Worm (Caenorhabditis elegans) whole organism, young adult: ENCODE data around the gene glb-29.
A peak's percentile ranks its signal among the peaks of the same experiment; 100 is the strongest.

Experiments
- C06A6.2 ChIP-seq: fragments of 200-800 bp; sonication (Bioruptor generic); conservative IDR thresholded peaks from 2 replicates; pipeline ENCODE4 v1.3.6; 2022; ENCODE audit warnings: missing genetic modification characterization, missing compliant biosample characterization
- C17E4.6 ChIP-seq: fragments of 200-800 bp; sonication (Bioruptor generic); IDR thresholded peaks from 2 replicates; pipeline ENCODE4 v1.3.6; 2022; ENCODE audit warnings: missing genetic modification reagents, missing genetic modification characterization, missing compliant biosample characterization
- F33H1.4 ChIP-seq: fragments of 200-800 bp; sonication (Bioruptor generic); IDR thresholded peaks from 2 replicates; pipeline ENCODE4 v1.3.6; 2022; ENCODE audit warnings: missing genetic modification reagents, missing genetic modification characterization, missing compliant biosample characterization
- T26A5.8 ChIP-seq: sonication (generic microtip); optimal IDR thresholded peaks from 2 replicates; lab custom pipeline; 2016; ENCODE audit warnings: missing genetic modification characterization, missing compliant biosample characterization
- Y53F4B.3 ChIP-seq: fragments of 200-800 bp; sonication (Bioruptor generic); IDR thresholded peaks from 2 replicates; pipeline ENCODE4 v1.3.6; 2022; ENCODE audit warnings: missing genetic modification reagents, missing genetic modification characterization, missing compliant biosample characterization
- Y79H2A.3 ChIP-seq: fragments of 200-800 bp; sonication (Bioruptor generic); conservative IDR thresholded peaks from 2 replicates; pipeline ENCODE4 v1.3.6; 2022; ENCODE audit warnings: missing genetic modification reagents, missing genetic modification characterization, missing compliant biosample characterization
- ama-1 ChIP-seq, 3 experiments: fragments of 150-350 bp in 1 of 3; sonication (generic microtip) in 2 of 3; optimal IDR thresholded peaks; 2 replicates each; lab custom pipeline; 2014 to 2018; ENCODE audit warnings: missing biosample characterization in 2 of 3, missing genetic modification characterization in 2 of 3, missing genetic modification reagents in 2 of 3
- aptf-2 ChIP-seq: fragments of 200-800 bp; sonication (Bioruptor generic); conservative IDR thresholded peaks from 2 replicates; pipeline ENCODE4 v1.3.6; 2022; ENCODE audit warnings: missing genetic modification reagents, missing genetic modification characterization, missing compliant biosample characterization
- attf-5 ChIP-seq: fragments of 200-800 bp; sonication (Bioruptor generic); optimal IDR thresholded peaks from 2 replicates; lab custom pipeline; 2018; ENCODE audit warnings: mild to moderate bottlenecking, missing genetic modification characterization, missing compliant biosample characterization
- cebp-1 ChIP-seq, 2 experiments: fragments of 200-800 bp in 1 of 2; sonication (Bioruptor generic) in 1 of 2; sonication (generic microtip) in 1 of 2; IDR thresholded peaks in 1 of 2; optimal IDR thresholded peaks in 1 of 2; 2 replicates each; pipeline versions ENCODE4 v1.3.6 to Lab custom; 2017 to 2022; ENCODE audit warnings: missing compliant biosample characterization in 2 of 2, missing genetic modification characterization in 2 of 2, mild to moderate bottlenecking in 1 of 2, missing genetic modification reagents in 1 of 2, moderate library complexity in 1 of 2
- ceh-100 ChIP-seq: fragments of 200-800 bp; sonication (Bioruptor generic); IDR thresholded peaks from 2 replicates; pipeline ENCODE4 v1.3.6; 2022; ENCODE audit warnings: missing genetic modification reagents, missing genetic modification characterization, missing compliant biosample characterization
- ceh-27 ChIP-seq: fragments of 200-800 bp; sonication (Bioruptor generic); optimal IDR thresholded peaks from 2 replicates; lab custom pipeline; 2018; ENCODE audit warnings: mild to moderate bottlenecking, missing genetic modification characterization, moderate library complexity, missing compliant biosample characterization
- ceh-91 ChIP-seq: fragments of 200-800 bp; sonication (Bioruptor generic); IDR thresholded peaks from 2 replicates; pipeline ENCODE4 v1.3.6; 2022; ENCODE audit warnings: missing genetic modification reagents, missing genetic modification characterization, missing compliant biosample characterization
- die-1 ChIP-seq: sonication (generic microtip); optimal IDR thresholded peaks from 2 replicates; lab custom pipeline; 2016; ENCODE audit warnings: missing genotype, mild to moderate bottlenecking, missing genetic modification characterization, missing compliant biosample characterization
- egl-44 ChIP-seq: fragments of 200-800 bp; sonication (Bioruptor generic); IDR thresholded peaks from 2 replicates; pipeline ENCODE4 v1.3.6; 2022; ENCODE audit warnings: missing genetic modification reagents, missing genetic modification characterization, missing compliant biosample characterization
- egrh-3 ChIP-seq: fragments of 200-800 bp; sonication (Bioruptor generic); IDR thresholded peaks from 2 replicates; pipeline ENCODE4 v1.3.6; 2022; ENCODE audit warnings: missing genetic modification reagents, missing genetic modification characterization, missing compliant biosample characterization
- ets-4 ChIP-seq: fragments of 200-800 bp; sonication (Bioruptor generic); optimal IDR thresholded peaks from 2 replicates; lab custom pipeline; 2018; ENCODE audit warnings: mild to moderate bottlenecking, missing genetic modification characterization, missing compliant biosample characterization
- gei-17 ChIP-seq: fragments of 200-800 bp; sonication (Bioruptor generic); optimal IDR thresholded peaks from 2 replicates; lab custom pipeline; 2018; ENCODE audit warnings: mild to moderate bottlenecking, missing genetic modification characterization, missing compliant biosample characterization
- hlh-26 ChIP-seq: fragments of 200-800 bp; sonication (Bioruptor generic); conservative IDR thresholded peaks from 2 replicates; pipeline ENCODE4 v1.3.6; 2022; ENCODE audit warnings: missing genetic modification reagents, missing genetic modification characterization, missing compliant biosample characterization
- hmg-1.2 ChIP-seq: fragments of 200-800 bp; sonication (Bioruptor generic); IDR thresholded peaks from 2 replicates; pipeline ENCODE4 v1.3.6; 2022; ENCODE audit warnings: missing genetic modification reagents, missing genetic modification characterization, missing compliant biosample characterization
- hmg-20 ChIP-seq: fragments of 200-800 bp; sonication (Bioruptor generic); IDR thresholded peaks from 2 replicates; pipeline ENCODE4 v1.3.6; 2022; ENCODE audit warnings: missing genetic modification reagents, missing genetic modification characterization, missing compliant biosample characterization
- hrde-1 ChIP-seq: sonication (generic microtip); optimal IDR thresholded peaks from 2 replicates; lab custom pipeline; 2016; ENCODE audit warnings: missing genetic modification characterization, mild to moderate bottlenecking, missing compliant biosample characterization, moderate library complexity, missing genotype, missing genetic modification reagents, borderline replicate concordance
- hsf-1 ChIP-seq: fragments of 200-800 bp; sonication (Bioruptor generic); IDR thresholded peaks from 2 replicates; pipeline ENCODE4 v1.3.6; 2022; ENCODE audit warnings: missing genetic modification reagents, missing genetic modification characterization, missing compliant biosample characterization
- lin-35 ChIP-seq, 3 experiments: fragments of 150-350 bp in 2 of 3; sonication (generic microtip) in 1 of 3; optimal IDR thresholded peaks; 2 replicates each; lab custom pipeline; 2014 to 2018; ENCODE audit warnings: missing biosample characterization in 3 of 3, missing genetic modification characterization in 3 of 3, missing genetic modification reagents in 3 of 3
- lin-40 ChIP-seq: sonication (generic microtip); optimal IDR thresholded peaks from 2 replicates; lab custom pipeline; 2016; ENCODE audit warnings: missing genetic modification characterization, mild to moderate bottlenecking, missing compliant biosample characterization, missing genotype, missing genetic modification reagents
- madf-10 ChIP-seq: sonication (generic microtip); optimal IDR thresholded peaks from 2 replicates; lab custom pipeline; 2016; ENCODE audit warnings: mild to moderate bottlenecking, missing genetic modification characterization, missing compliant biosample characterization
- mcd-1 ChIP-seq: fragments of 200-800 bp; sonication (Bioruptor generic); IDR thresholded peaks from 2 replicates; pipeline ENCODE4 v1.3.6; 2022; ENCODE audit warnings: missing genetic modification reagents, missing genetic modification characterization, missing compliant biosample characterization
- mel-28 ChIP-seq: sonication (generic microtip); optimal IDR thresholded peaks from 2 replicates; lab custom pipeline; 2016; ENCODE audit warnings: borderline replicate concordance, mild to moderate bottlenecking, missing genetic modification characterization, missing compliant biosample characterization
- mes-4 ChIP-seq: sonication (generic microtip); optimal IDR thresholded peaks from 2 replicates; lab custom pipeline; 2016; ENCODE audit warnings: missing genotype, missing genetic modification characterization, missing compliant biosample characterization
- nfyb-1 ChIP-seq: fragments of 200-800 bp; sonication (Bioruptor generic); IDR thresholded peaks from 2 replicates; pipeline ENCODE4 v1.3.6; 2022; ENCODE audit warnings: missing genetic modification reagents, missing genetic modification characterization, missing compliant biosample characterization
- nhr-120 ChIP-seq: fragments of 200-800 bp; sonication (Bioruptor generic); IDR thresholded peaks from 2 replicates; pipeline ENCODE4 v1.3.6; 2022; ENCODE audit warnings: missing genetic modification characterization, missing compliant biosample characterization
- nhr-80 ChIP-seq: sonication (generic microtip); optimal IDR thresholded peaks from 2 replicates; lab custom pipeline; 2016; ENCODE audit warnings: missing genetic modification characterization, missing compliant biosample characterization
- rcor-1 ChIP-seq: fragments of 200-800 bp; sonication (Bioruptor generic); IDR thresholded peaks from 2 replicates; pipeline ENCODE4 v1.3.6; 2022; ENCODE audit warnings: missing genetic modification reagents, missing genetic modification characterization, missing compliant biosample characterization
- repo-1 ChIP-seq: sonication (generic microtip); optimal IDR thresholded peaks from 2 replicates; lab custom pipeline; 2017; ENCODE audit warnings: mild to moderate bottlenecking, missing genetic modification characterization, missing compliant biosample characterization
- snpc-1.1 ChIP-seq: sonication (generic microtip); optimal IDR thresholded peaks from 2 replicates; lab custom pipeline; 2017; ENCODE audit warnings: missing genetic modification characterization, mild to moderate bottlenecking, missing compliant biosample characterization, antibody characterized with exemption, moderate library complexity, missing genotype, missing genetic modification reagents; ENCODE audit not compliant: insufficient read depth
- snpc-4 ChIP-seq, 5 experiments: fragments of 150-350 bp in 1 of 5; sonication (generic microtip) in 4 of 5; optimal IDR thresholded peaks; 2 replicates each; lab custom pipeline; 2014 to 2018; ENCODE audit warnings: missing genetic modification characterization in 5 of 5, missing biosample characterization in 3 of 5, antibody characterized with exemption in 2 of 5, mild to moderate bottlenecking in 2 of 5, missing compliant biosample characterization in 2 of 5, missing genotype in 2 of 5, moderate library complexity in 2 of 5, missing genetic modification reagents in 1 of 5
- tbp1 ChIP-seq: fragments of 200-800 bp; sonication (Bioruptor generic); optimal IDR thresholded peaks from 2 replicates; lab custom pipeline; 2018; ENCODE audit warnings: mild to moderate bottlenecking, missing genetic modification characterization, missing compliant biosample characterization
- unc-62 ChIP-seq: fragments of 150-350 bp; optimal IDR thresholded peaks from 2 replicates; lab custom pipeline; 2014; ENCODE audit warnings: missing biosample characterization, missing genetic modification reagents, missing genetic modification characterization
- ztf-18 ChIP-seq: sonication (generic microtip); optimal IDR thresholded peaks from 2 replicates; lab custom pipeline; 2016; ENCODE audit warnings: missing genotype, mild to moderate bottlenecking, missing genetic modification characterization, missing compliant biosample characterization
- ztf-25 ChIP-seq: fragments of 200-800 bp; sonication (Bioruptor generic); IDR thresholded peaks from 2 replicates; pipeline ENCODE4 v1.3.6; 2022; ENCODE audit warnings: missing genetic modification reagents, missing genetic modification characterization, missing compliant biosample characterization
- ztf-26 ChIP-seq: sonication (generic microtip); optimal IDR thresholded peaks from 2 replicates; lab custom pipeline; 2017; ENCODE audit warnings: missing genetic modification characterization, missing compliant biosample characterization

Gene glb-29

DNA sequence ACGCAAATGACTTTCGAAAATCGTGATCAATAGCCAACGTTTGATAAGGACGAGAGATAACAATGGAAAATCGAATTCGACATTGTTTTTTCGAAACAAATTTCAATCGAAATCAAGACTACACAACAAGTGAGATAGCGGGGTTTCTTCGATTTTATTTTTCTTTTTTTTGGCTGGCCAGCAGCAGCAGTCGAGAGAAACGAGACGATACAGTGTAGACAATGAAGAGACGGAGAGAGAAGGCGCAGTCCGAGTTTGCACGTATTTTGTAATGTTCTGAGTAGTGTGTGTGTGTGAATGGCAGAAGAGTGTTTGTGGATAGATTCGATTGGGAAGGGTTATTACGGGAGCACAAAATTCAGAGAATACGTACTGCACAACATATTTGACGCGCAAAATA, 31.3 kb downstream of the glb-29 start:
- peak; percentile 20 for TF ChIP-seq ztf-26 (tag; lab: Kevin White, UChicago)
- peak; percentile 9 for TF ChIP-seq ceh-27 (GFP tag; lab: Kevin White, UChicago)
- no peak for TF ChIP-seq mel-28 (tag; lab: Kevin White, UChicago)
- TF ChIP-seq ceh-100, result peak; percentile 30; the same call in 1 of the 2 replicates
- TF ChIP-seq hrde-1 (tag; lab: Kevin White, UChicago), result no peak
- TF ChIP-seq die-1 (tag; lab: Kevin White, UChicago), result no peak
- TF ChIP-seq attf-5, result peak; percentile 68
- no peak for TF ChIP-seq egl-44 (GFP tag; lab: Robert Waterston, UW)
- TF ChIP-seq egrh-3 (GFP tag; lab: Robert Waterston, UW), result peak; percentile 13; the same call in 1 of the 2 replicates
- TF ChIP-seq rcor-1, result no peak
- 0 out of 2 replicates have a peak, but pooled peaks have one; percentile 21 for TF ChIP-seq nfyb-1 (GFP tag; lab: Robert Waterston, UW)
- peak; percentile 94 for TF ChIP-seq nhr-80
- no peak for TF ChIP-seq snpc-1.1
- no peak for TF ChIP-seq nhr-120
- TF ChIP-seq madf-10 (tag; lab: Kevin White, UChicago), result peak; percentile 3
- no peak for TF ChIP-seq mes-4
- no peak for TF ChIP-seq F33H1.4 (GFP tag; lab: Robert Waterston, UW)
- TF ChIP-seq C17E4.6 (GFP tag; lab: Robert Waterston, UW), result no peak
- no peak for TF ChIP-seq Y79H2A.3 (GFP tag; lab: Robert Waterston, UW)
- no peak for TF ChIP-seq lin-35 (GFP tag; optimal IDR thresholded peaks at IDR 0.05; lab: Kevin White, UChicago)
- TF ChIP-seq mcd-1 (GFP tag; lab: Robert Waterston, UW), result peak; percentile 64
- TF ChIP-seq hmg-1.2 (GFP tag; lab: Robert Waterston, UW), result peak; percentile 89
- TF ChIP-seq tbp1 (GFP tag; lab: Kevin White, UChicago), result peak; percentile 15
- peak; percentile 20 for TF ChIP-seq ama-1 (optimal IDR thresholded peaks at IDR 0.05; lab: Kevin White, UChicago)
- no peak for TF ChIP-seq ama-1 (GFP tag; optimal IDR thresholded peaks at IDR 0.05; lab: Kevin White, UChicago)
- peak; percentile 53 for TF ChIP-seq lin-40
- no peak for TF ChIP-seq snpc-4 (GFP tag; optimal IDR thresholded peaks at IDR 0.05; lab: Kevin White, UChicago)
- peak in 2 of 4 experiments; percentile 5 to 47 for TF ChIP-seq snpc-4 (tag; optimal IDR thresholded peaks at IDR 0.05; lab: Kevin White, UChicago)
- TF ChIP-seq cebp-1 (GFP tag; IDR thresholded peaks at IDR 0.05; lab: Robert Waterston, UW), result 0 out of 2 replicates have a peak, but pooled peaks have one; percentile 37
- TF ChIP-seq cebp-1 (tag; optimal IDR thresholded peaks at IDR 0.05; lab: Kevin White, UChicago), result peak; percentile 69
- no peak for TF ChIP-seq T26A5.8 (tag; lab: Kevin White, UChicago)
- no peak for TF ChIP-seq ets-4 (GFP tag; lab: Kevin White, UChicago)
- TF ChIP-seq aptf-2 (GFP tag; lab: Robert Waterston, UW), result no peak

ce11 chrII:12041116-12041515, 32.2 kb downstream of the glb-29 start:
- TF ChIP-seq gei-17 (GFP tag; lab: Kevin White, UChicago) (no peak), ceh-100 (no peak), Y53F4B.3 (GFP tag; lab: Robert Waterston, UW) (no peak), ets-4 (GFP tag; lab: Kevin White, UChicago) (no peak)

DNA sequence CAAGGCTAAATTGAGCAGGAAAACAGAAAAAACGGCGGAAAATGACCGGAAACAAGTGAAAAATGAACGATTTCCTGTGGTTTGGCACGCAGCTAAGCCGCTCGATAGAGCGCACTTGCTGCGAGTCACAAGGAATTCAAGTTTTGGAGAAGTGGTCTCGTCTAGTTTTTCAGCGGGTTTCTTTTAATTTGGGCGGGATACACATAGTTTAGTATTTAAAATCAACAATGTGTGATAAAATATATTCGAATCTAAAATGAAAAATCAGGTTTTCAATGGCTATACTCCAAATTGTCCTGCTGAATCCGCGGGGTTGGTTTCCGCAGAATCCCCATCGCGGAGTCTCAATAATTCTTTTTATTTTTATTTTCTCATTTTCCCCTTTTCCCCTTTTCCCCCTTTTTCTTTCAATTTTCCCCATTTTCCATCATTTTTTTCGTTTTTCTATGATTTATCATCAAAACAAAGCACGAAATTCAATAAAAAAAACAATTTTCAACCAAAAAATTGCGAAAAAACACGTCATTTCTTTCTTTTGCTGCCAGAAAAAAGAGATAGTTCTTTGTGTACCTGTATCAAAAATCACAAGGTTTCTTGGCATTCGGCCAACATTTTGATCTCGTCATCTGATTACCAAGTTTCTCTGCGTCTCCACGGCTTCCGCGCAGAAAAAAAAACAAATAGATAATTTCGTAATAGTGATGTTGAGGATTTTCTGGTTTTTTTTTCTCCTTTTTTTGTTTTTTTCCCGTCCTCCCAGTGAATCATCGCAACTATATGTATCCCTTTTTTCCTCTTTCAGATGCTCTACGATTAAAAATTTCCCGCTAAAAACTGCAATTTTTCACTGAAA, 33.5 kb downstream of the glb-29 start, which contains the start of gene ippk-1:
Gene ippk-1 (plus strand): TSS at position 803 of the 853 bp plus-strand sequence.
- no peak for TF ChIP-seq gei-17 (GFP tag; lab: Kevin White, UChicago)
- no peak for TF ChIP-seq lin-35 (GFP tag; optimal IDR thresholded peaks at IDR 0.05; lab: Kevin White, UChicago)
- peak; percentile 27 for TF ChIP-seq nhr-80
- no peak for TF ChIP-seq Y79H2A.3 (GFP tag; lab: Robert Waterston, UW)
- TF ChIP-seq hsf-1 (GFP tag; lab: Robert Waterston, UW), result no peak
- no peak for TF ChIP-seq ceh-91 (GFP tag; lab: Robert Waterston, UW)
- TF ChIP-seq ama-1 (optimal IDR thresholded peaks at IDR 0.05; lab: Kevin White, UChicago), result no peak
- TF ChIP-seq ama-1 (GFP tag; optimal IDR thresholded peaks at IDR 0.05; lab: Kevin White, UChicago), result no peak
- TF ChIP-seq ztf-25 (GFP tag; lab: Robert Waterston, UW), result no peak
- peak; percentile 30; the same call in 1 of the 2 replicates for TF ChIP-seq hmg-1.2 (GFP tag; lab: Robert Waterston, UW)
- TF ChIP-seq egl-44 (GFP tag; lab: Robert Waterston, UW), result no peak
- no peak for TF ChIP-seq hlh-26 (GFP tag; lab: Robert Waterston, UW)
- TF ChIP-seq hmg-20, result no peak
- no peak for TF ChIP-seq repo-1 (tag; lab: Kevin White, UChicago)
- TF ChIP-seq attf-5, result no peak
- no peak for TF ChIP-seq ztf-18 (tag; lab: Kevin White, UChicago)
- TF ChIP-seq unc-62 (GFP tag; lab: Kevin White, UChicago), result no peak
- TF ChIP-seq C06A6.2 (GFP tag; lab: Robert Waterston, UW), result 0 out of 2 replicates have a peak, but pooled peaks have one; percentile 41
